Worm (Caenorhabditis elegans) whole organism, young adult: Measurements from ENCODE around the gene ZK354.9.

Experiments
- F33H1.4 ChIP-seq: fragments of 200-800 bp; sonication (Bioruptor generic); IDR thresholded peaks from 2 replicates; pipeline ENCODE4 v1.3.6; 2022; ENCODE audit warnings: missing genetic modification reagents, missing genetic modification characterization, missing compliant biosample characterization
- F49E8.2 ChIP-seq: sonication (generic microtip); optimal IDR thresholded peaks from 3 replicates; lab custom pipeline; 2017; ENCODE audit warnings: missing genetic modification characterization, mild to moderate bottlenecking, missing compliant biosample characterization, antibody characterized with exemption, moderate library complexity; ENCODE audit not compliant: insufficient read depth
- T26A5.8 ChIP-seq: sonication (generic microtip); optimal IDR thresholded peaks from 2 replicates; lab custom pipeline; 2016; ENCODE audit warnings: missing genetic modification characterization, missing compliant biosample characterization
- Y56A3A.18 ChIP-seq: fragments of 200-800 bp; sonication (Bioruptor generic); IDR thresholded peaks from 2 replicates; pipeline ENCODE4 v1.3.6; 2022; ENCODE audit warnings: missing genetic modification reagents, missing genetic modification characterization, missing compliant biosample characterization
- attf-3 ChIP-seq: fragments of 200-800 bp; sonication (Bioruptor generic); conservative IDR thresholded peaks from 2 replicates; pipeline ENCODE4 v1.3.6; 2022; ENCODE audit warnings: missing genetic modification reagents, missing genetic modification characterization, missing compliant biosample characterization
- cebp-2 ChIP-seq: fragments of 200-800 bp; sonication (Bioruptor generic); IDR thresholded peaks from 2 replicates; pipeline ENCODE4 v1.3.6; 2022; ENCODE audit warnings: missing genetic modification characterization, missing compliant biosample characterization
- ets-4 ChIP-seq: fragments of 200-800 bp; sonication (Bioruptor generic); optimal IDR thresholded peaks from 2 replicates; lab custom pipeline; 2018; ENCODE audit warnings: mild to moderate bottlenecking, missing genetic modification characterization, missing compliant biosample characterization
- let-607 ChIP-seq, 2 experiments: fragments of 200-800 bp in 1 of 2; sonication (Bioruptor generic) in 1 of 2; sonication (generic microtip) in 1 of 2; optimal IDR thresholded peaks; 2 replicates each; lab custom pipeline; 2016 to 2018; ENCODE audit warnings: mild to moderate bottlenecking in 2 of 2, missing compliant biosample characterization in 2 of 2, missing genetic modification characterization in 2 of 2, moderate library complexity in 2 of 2, missing genotype in 1 of 2
- nhr-179 ChIP-seq: sonication (generic microtip); optimal IDR thresholded peaks from 2 replicates; lab custom pipeline; 2016; ENCODE audit warnings: mild to moderate bottlenecking, missing genetic modification characterization, missing compliant biosample characterization
- pbrm-1 ChIP-seq: fragments of 200-800 bp; sonication (Bioruptor generic); IDR thresholded peaks from 2 replicates; pipeline ENCODE4 v1.3.6; 2022; ENCODE audit warnings: missing genetic modification reagents, missing genetic modification characterization, missing compliant biosample characterization
- snpc-4 ChIP-seq, 5 experiments: fragments of 150-350 bp in 1 of 5; sonication (generic microtip) in 4 of 5; optimal IDR thresholded peaks; 2 replicates each; lab custom pipeline; 2014 to 2018; ENCODE audit warnings: missing genetic modification characterization in 5 of 5, missing biosample characterization in 3 of 5, antibody characterized with exemption in 2 of 5, mild to moderate bottlenecking in 2 of 5, missing compliant biosample characterization in 2 of 5, missing genotype in 2 of 5, moderate library complexity in 2 of 5, missing genetic modification reagents in 1 of 5
- unc-130 ChIP-seq: sonication (generic microtip); optimal IDR thresholded peaks from 2 replicates; lab custom pipeline; 2016; ENCODE audit warnings: missing genetic modification reagents, missing genetic modification characterization, missing compliant biosample characterization
- unc-62 ChIP-seq: fragments of 150-350 bp; optimal IDR thresholded peaks from 2 replicates; lab custom pipeline; 2014; ENCODE audit warnings: missing biosample characterization, missing genetic modification reagents, missing genetic modification characterization
- zfh-2 ChIP-seq: fragments of 200-800 bp; sonication (Bioruptor generic); conservative IDR thresholded peaks from 2 replicates; pipeline ENCODE4 v1.3.6; 2022; ENCODE audit warnings: missing genetic modification reagents, missing genetic modification characterization, missing compliant biosample characterization

ce11 chrIV:5332178-5332577 lies 24.2 kb upstream of the ZK354.9 start, which contains the start of gene Y4C6B.3:
- no peak for TF ChIP-seq zfh-2 (GFP tag; lab: Robert Waterston, UW)
- TF ChIP-seq let-607 (tag; optimal IDR thresholded peaks at IDR 0.05; lab: Kevin White, UChicago), result no peak
- no peak for TF ChIP-seq cebp-2 (GFP tag; lab: Robert Waterston, UW)
- TF ChIP-seq nhr-179 (tag; lab: Kevin White, UChicago), result no peak
- no peak for TF ChIP-seq F49E8.2
- TF ChIP-seq F33H1.4 (GFP tag; lab: Robert Waterston, UW), result no peak
- no peak for TF ChIP-seq pbrm-1
- no peak for TF ChIP-seq unc-62 (GFP tag; lab: Kevin White, UChicago)
- no peak for TF ChIP-seq T26A5.8
- no peak for TF ChIP-seq Y56A3A.18 (GFP tag; lab: Robert Waterston, UW)
- no peak for TF ChIP-seq ets-4 (GFP tag; lab: Kevin White, UChicago)
- TF ChIP-seq snpc-4 (GFP tag; optimal IDR thresholded peaks at IDR 0.05; lab: Kevin White, UChicago), result no peak
- no peak for TF ChIP-seq snpc-4 (tag; optimal IDR thresholded peaks at IDR 0.05; lab: Kevin White, UChicago)
- no peak for TF ChIP-seq unc-130
- TF ChIP-seq attf-3 (GFP tag; lab: Robert Waterston, UW), result no peak
